Worm (Caenorhabditis elegans) whole organism, early embryonic: Measurements from ENCODE around the gene W09H1.3.

Source experiments
- B0310.2 ChIP-seq: sonication (generic microtip); optimal IDR thresholded peaks from 2 replicates; lab custom pipeline; 2016; ENCODE audit warnings: mild to moderate bottlenecking, missing genetic modification characterization, missing compliant biosample characterization
- F13C5.2 ChIP-seq: sonication (generic microtip); optimal IDR thresholded peaks from 2 replicates; lab custom pipeline; 2017; ENCODE audit warnings: mild to moderate bottlenecking, missing genetic modification characterization, inconsistent platforms, missing compliant biosample characterization
- aly-1 ChIP-seq: sonication (generic microtip); optimal IDR thresholded peaks from 2 replicates; lab custom pipeline; 2016; ENCODE audit warnings: missing genetic modification characterization, missing compliant biosample characterization
- ama-1 ChIP-seq: fragments of 150-350 bp; optimal IDR thresholded peaks from 2 replicates; lab custom pipeline; 2014
- ceh-13 ChIP-seq: fragments of 200-800 bp; sonication (Bioruptor generic); optimal IDR thresholded peaks from 2 replicates; lab custom pipeline; 2018; ENCODE audit warnings: mild to moderate bottlenecking, missing genetic modification characterization, missing compliant biosample characterization
- ceh-36 ChIP-seq: sonication (generic microtip); optimal IDR thresholded peaks from 2 replicates; lab custom pipeline; 2016; ENCODE audit warnings: missing genetic modification characterization, inconsistent platforms, missing compliant biosample characterization
- ets-7 ChIP-seq: sonication (generic microtip); optimal IDR thresholded peaks from 2 replicates; lab custom pipeline; 2016; ENCODE audit warnings: missing genotype, missing genetic modification characterization, missing compliant biosample characterization
- flt-1 ChIP-seq: fragments of 200-800 bp; sonication (Bioruptor generic); IDR thresholded peaks from 2 replicates; pipeline ENCODE4 v1.3.6; 2022; ENCODE audit warnings: missing genetic modification characterization, missing compliant biosample characterization
- hmbx-1 ChIP-seq: sonication (generic microtip); optimal IDR thresholded peaks from 2 replicates; lab custom pipeline; 2016; ENCODE audit warnings: mild to moderate bottlenecking, missing genetic modification characterization, missing compliant biosample characterization
- hmg-4 ChIP-seq: fragments of 200-800 bp; sonication (Bioruptor generic); optimal IDR thresholded peaks from 2 replicates; lab custom pipeline; 2018; ENCODE audit warnings: mild to moderate bottlenecking, missing genetic modification characterization, missing compliant biosample characterization
- hnd-1 ChIP-seq: sonication (generic microtip); optimal IDR thresholded peaks from 2 replicates; lab custom pipeline; 2016; ENCODE audit warnings: missing genetic modification characterization, missing compliant biosample characterization
- pes-1 ChIP-seq: fragments of 200-800 bp; sonication (Bioruptor generic); IDR thresholded peaks from 2 replicates; pipeline ENCODE4 v1.3.6; 2022; ENCODE audit warnings: missing genetic modification reagents, missing genetic modification characterization, missing compliant biosample characterization
- scrt-1 ChIP-seq: fragments of 200-800 bp; sonication (Bioruptor generic); IDR thresholded peaks from 2 replicates; pipeline ENCODE4 v1.3.6; 2022; ENCODE audit warnings: missing genetic modification characterization, missing compliant biosample characterization
- sea-1 ChIP-seq: fragments of 200-800 bp; sonication (Bioruptor generic); conservative IDR thresholded peaks from 2 replicates; pipeline ENCODE4 v1.3.6; 2022; ENCODE audit warnings: missing genetic modification characterization, missing compliant biosample characterization
- tbx-11 ChIP-seq: fragments of 200-800 bp; sonication (Bioruptor generic); IDR thresholded peaks from 2 replicates; pipeline ENCODE4 v1.3.6; 2022; ENCODE audit warnings: missing genetic modification characterization, missing compliant biosample characterization
- tbx-37 ChIP-seq: fragments of 200-800 bp; sonication (Bioruptor generic); conservative IDR thresholded peaks from 2 replicates; pipeline ENCODE4 v1.3.6; 2022; ENCODE audit warnings: missing genetic modification reagents, missing genetic modification characterization, missing compliant biosample characterization
- tra-4 ChIP-seq: sonication (generic microtip); optimal IDR thresholded peaks from 2 replicates; lab custom pipeline; 2017; ENCODE audit warnings: missing genetic modification characterization, missing compliant biosample characterization

W09H1.3 gene

ce11 chrII:13156071-13156470, 28.2 kb upstream of the W09H1.3 start:
- no peak for TF ChIP-seq ceh-13 (GFP tag; lab: Kevin White, UChicago)
- TF ChIP-seq flt-1 (GFP tag; lab: Robert Waterston, UW): no peak
- no peak for TF ChIP-seq pes-1
- TF ChIP-seq tbx-11 (GFP tag; lab: Robert Waterston, UW): no peak
- TF ChIP-seq ets-7 (tag; lab: Kevin White, UChicago): no peak
- no peak for TF ChIP-seq sea-1 (GFP tag; lab: Robert Waterston, UW)

ce11 chrII:13156971-13157370, 27.3 kb upstream of the W09H1.3 start, which contains the start of the genes hpr-17 and F32A11.1:
hpr-17 (minus strand) TSS chrII:13157047.
F32A11.1 (plus strand) TSS chrII:13157329.
- TF ChIP-seq pes-1 (0 out of 2 replicates have a peak, but pooled peaks have one; percentile 23), sea-1 (GFP tag; lab: Robert Waterston, UW) (no peak)

ce11 chrII:13159869-13160268, 24.4 kb upstream of the W09H1.3 start:
- TF ChIP-seq tbx-37 (no peak), scrt-1 (GFP tag; lab: Robert Waterston, UW) (no peak), B0310.2 (tag; lab: Kevin White, UChicago) (no peak), aly-1 (no peak), F13C5.2 (no peak), hmg-4 (GFP tag; lab: Kevin White, UChicago) (no peak), ama-1 (lab: Kevin White, UChicago) (no peak), ceh-13 (GFP tag; lab: Kevin White, UChicago) (no peak), hnd-1 (tag; lab: Kevin White, UChicago) (no peak), sea-1 (GFP tag; lab: Robert Waterston, UW) (no peak), flt-1 (GFP tag; lab: Robert Waterston, UW) (no peak), ceh-36 (tag; lab: Kevin White, UChicago) (no peak), ets-7 (tag; lab: Kevin White, UChicago) (no peak)

DNA sequence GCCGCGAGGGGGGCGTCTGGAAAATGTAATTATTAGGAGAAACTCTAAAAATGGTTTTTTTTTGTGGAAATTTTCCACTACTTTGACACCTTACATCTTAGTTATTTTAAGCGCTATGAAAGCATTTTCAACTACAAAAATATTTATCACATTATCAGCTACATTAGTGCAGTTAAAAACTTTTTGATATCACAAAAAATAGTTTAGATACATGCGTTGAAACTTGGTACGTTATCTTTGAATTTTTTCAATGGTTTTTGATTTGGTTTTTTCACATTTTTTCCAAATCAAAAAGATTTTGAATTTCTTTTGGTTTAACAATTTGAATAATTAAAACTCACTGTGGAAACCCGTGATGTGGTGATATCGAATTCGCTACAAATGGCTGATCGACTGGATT, 21.2 kb upstream of the W09H1.3 start:
- no peak for TF ChIP-seq tbx-11 (GFP tag; lab: Robert Waterston, UW)
- no peak for TF ChIP-seq ets-7 (tag; lab: Kevin White, UChicago)
- no peak for TF ChIP-seq hmbx-1 (tag; lab: Kevin White, UChicago)
- no peak for TF ChIP-seq ceh-36 (tag; lab: Kevin White, UChicago)
- TF ChIP-seq ceh-13 (GFP tag; lab: Kevin White, UChicago): no peak
- TF ChIP-seq ama-1 (lab: Kevin White, UChicago): no peak
- TF ChIP-seq sea-1 (GFP tag; lab: Robert Waterston, UW): no peak
- no peak for TF ChIP-seq flt-1 (GFP tag; lab: Robert Waterston, UW)
- TF ChIP-seq pes-1: no peak
- TF ChIP-seq tbx-37: no peak
- TF ChIP-seq scrt-1 (GFP tag; lab: Robert Waterston, UW): no peak
- no peak for TF ChIP-seq hnd-1 (tag; lab: Kevin White, UChicago)
- no peak for TF ChIP-seq aly-1
- TF ChIP-seq B0310.2 (tag; lab: Kevin White, UChicago): no peak
- no peak for TF ChIP-seq hmg-4 (GFP tag; lab: Kevin White, UChicago)
- no peak for TF ChIP-seq F13C5.2
- TF ChIP-seq tra-4 (tag; lab: Kevin White, UChicago): no peak

DNA sequence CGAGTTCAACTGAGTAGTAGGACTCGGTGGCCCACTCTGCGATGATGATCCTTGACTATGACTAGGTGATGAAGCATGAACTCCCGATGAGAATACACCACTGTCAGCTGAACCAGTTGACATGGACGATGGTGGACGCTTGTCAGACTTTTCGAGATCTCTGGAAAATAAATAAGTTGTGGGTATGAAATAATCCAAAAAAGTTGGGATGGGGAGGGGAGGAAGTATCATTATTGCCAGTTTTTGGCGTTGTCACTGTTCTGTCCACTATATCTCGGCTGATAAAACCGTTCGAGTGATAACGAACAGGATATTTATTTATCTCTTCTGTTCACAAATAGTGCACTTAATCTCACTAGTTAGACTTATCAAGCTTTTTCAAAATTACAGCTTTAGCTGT, 20.2 kb upstream of the W09H1.3 start:
- no peak for TF ChIP-seq tbx-11 (GFP tag; lab: Robert Waterston, UW)
- TF ChIP-seq ama-1 (lab: Kevin White, UChicago): no peak

- TF ChIP-seq tbx-37: no peak
- no peak for TF ChIP-seq scrt-1 (GFP tag; lab: Robert Waterston, UW)
- TF ChIP-seq B0310.2 (tag; lab: Kevin White, UChicago): no peak
- TF ChIP-seq ceh-36 (tag; lab: Kevin White, UChicago): no peak
- no peak for TF ChIP-seq hmg-4 (GFP tag; lab: Kevin White, UChicago)
- no peak for TF ChIP-seq F13C5.2
- TF ChIP-seq hnd-1 (tag; lab: Kevin White, UChicago): no peak
- TF ChIP-seq ets-7 (tag; lab: Kevin White, UChicago): no peak
- no peak for TF ChIP-seq hmbx-1 (tag; lab: Kevin White, UChicago)
- TF ChIP-seq tra-4 (tag; lab: Kevin White, UChicago): no peak
- TF ChIP-seq sea-1 (GFP tag; lab: Robert Waterston, UW): no peak
- no peak for TF ChIP-seq ama-1 (lab: Kevin White, UChicago)
- TF ChIP-seq flt-1 (GFP tag; lab: Robert Waterston, UW): no peak
- no peak for TF ChIP-seq tbx-11 (GFP tag; lab: Robert Waterston, UW)
- TF ChIP-seq pes-1: no peak
- no peak for TF ChIP-seq ceh-13 (GFP tag; lab: Kevin White, UChicago)
- TF ChIP-seq aly-1: no peak
Observed at ce11 chrII:13165683-13166259, 18.5 kb upstream of the W09H1.3 start, which contains the start of gene moe-3. moe-3 (minus strand) TSS chrII:13165733.

ce11 chrII:13167493-13167892, 16.7 kb upstream of the W09H1.3 start:
- no peak for TF ChIP-seq aly-1
- TF ChIP-seq flt-1 (GFP tag; lab: Robert Waterston, UW): no peak
- no peak for TF ChIP-seq hmg-4 (GFP tag; lab: Kevin White, UChicago)
- no peak for TF ChIP-seq B0310.2 (tag; lab: Kevin White, UChicago)
- no peak for TF ChIP-seq sea-1 (GFP tag; lab: Robert Waterston, UW)
- no peak for TF ChIP-seq pes-1
- TF ChIP-seq tra-4 (tag; lab: Kevin White, UChicago): no peak
- no peak for TF ChIP-seq ama-1 (lab: Kevin White, UChicago)
- TF ChIP-seq F13C5.2: no peak
- TF ChIP-seq ceh-13 (GFP tag; lab: Kevin White, UChicago): no peak
- no peak for TF ChIP-seq tbx-11 (GFP tag; lab: Robert Waterston, UW)
- no peak for TF ChIP-seq scrt-1 (GFP tag; lab: Robert Waterston, UW)
- TF ChIP-seq hmbx-1 (tag; lab: Kevin White, UChicago): no peak
- no peak for TF ChIP-seq ets-7 (tag; lab: Kevin White, UChicago)
- TF ChIP-seq tbx-37: no peak
- no peak for TF ChIP-seq hnd-1 (tag; lab: Kevin White, UChicago)
- TF ChIP-seq ceh-36 (tag; lab: Kevin White, UChicago): no peak
